Worm (Caenorhabditis elegans) whole organism, early embryonic: ENCODE results near the gene srbc-30.

Source experiments
- B0310.2 ChIP-seq: sonication (generic microtip); optimal IDR thresholded peaks from 2 replicates; lab custom pipeline; 2016; ENCODE audit warnings: mild to moderate bottlenecking, missing genetic modification characterization, missing compliant biosample characterization
- F13C5.2 ChIP-seq: sonication (generic microtip); optimal IDR thresholded peaks from 2 replicates; lab custom pipeline; 2017; ENCODE audit warnings: mild to moderate bottlenecking, missing genetic modification characterization, inconsistent platforms, missing compliant biosample characterization
- aly-1 ChIP-seq: sonication (generic microtip); optimal IDR thresholded peaks from 2 replicates; lab custom pipeline; 2016; ENCODE audit warnings: missing genetic modification characterization, missing compliant biosample characterization
- ama-1 ChIP-seq: fragments of 150-350 bp; optimal IDR thresholded peaks from 2 replicates; lab custom pipeline; 2014
- ceh-13 ChIP-seq: fragments of 200-800 bp; sonication (Bioruptor generic); optimal IDR thresholded peaks from 2 replicates; lab custom pipeline; 2018; ENCODE audit warnings: mild to moderate bottlenecking, missing genetic modification characterization, missing compliant biosample characterization
- ceh-36 ChIP-seq: sonication (generic microtip); optimal IDR thresholded peaks from 2 replicates; lab custom pipeline; 2016; ENCODE audit warnings: missing genetic modification characterization, inconsistent platforms, missing compliant biosample characterization
- ets-7 ChIP-seq: sonication (generic microtip); optimal IDR thresholded peaks from 2 replicates; lab custom pipeline; 2016; ENCODE audit warnings: missing genotype, missing genetic modification characterization, missing compliant biosample characterization
- flt-1 ChIP-seq: fragments of 200-800 bp; sonication (Bioruptor generic); IDR thresholded peaks from 2 replicates; pipeline ENCODE4 v1.3.6; 2022; ENCODE audit warnings: missing genetic modification characterization, missing compliant biosample characterization
- hmbx-1 ChIP-seq: sonication (generic microtip); optimal IDR thresholded peaks from 2 replicates; lab custom pipeline; 2016; ENCODE audit warnings: mild to moderate bottlenecking, missing genetic modification characterization, missing compliant biosample characterization
- hmg-4 ChIP-seq: fragments of 200-800 bp; sonication (Bioruptor generic); optimal IDR thresholded peaks from 2 replicates; lab custom pipeline; 2018; ENCODE audit warnings: mild to moderate bottlenecking, missing genetic modification characterization, missing compliant biosample characterization
- hnd-1 ChIP-seq: sonication (generic microtip); optimal IDR thresholded peaks from 2 replicates; lab custom pipeline; 2016; ENCODE audit warnings: missing genetic modification characterization, missing compliant biosample characterization
- pes-1 ChIP-seq: fragments of 200-800 bp; sonication (Bioruptor generic); IDR thresholded peaks from 2 replicates; pipeline ENCODE4 v1.3.6; 2022; ENCODE audit warnings: missing genetic modification reagents, missing genetic modification characterization, missing compliant biosample characterization
- scrt-1 ChIP-seq: fragments of 200-800 bp; sonication (Bioruptor generic); IDR thresholded peaks from 2 replicates; pipeline ENCODE4 v1.3.6; 2022; ENCODE audit warnings: missing genetic modification characterization, missing compliant biosample characterization
- sea-1 ChIP-seq: fragments of 200-800 bp; sonication (Bioruptor generic); conservative IDR thresholded peaks from 2 replicates; pipeline ENCODE4 v1.3.6; 2022; ENCODE audit warnings: missing genetic modification characterization, missing compliant biosample characterization
- tbx-11 ChIP-seq: fragments of 200-800 bp; sonication (Bioruptor generic); IDR thresholded peaks from 2 replicates; pipeline ENCODE4 v1.3.6; 2022; ENCODE audit warnings: missing genetic modification characterization, missing compliant biosample characterization
- tbx-37 ChIP-seq: fragments of 200-800 bp; sonication (Bioruptor generic); conservative IDR thresholded peaks from 2 replicates; pipeline ENCODE4 v1.3.6; 2022; ENCODE audit warnings: missing genetic modification reagents, missing genetic modification characterization, missing compliant biosample characterization
- tra-4 ChIP-seq: sonication (generic microtip); optimal IDR thresholded peaks from 2 replicates; lab custom pipeline; 2017; ENCODE audit warnings: missing genetic modification characterization, missing compliant biosample characterization

srbc-30 gene

DNA sequence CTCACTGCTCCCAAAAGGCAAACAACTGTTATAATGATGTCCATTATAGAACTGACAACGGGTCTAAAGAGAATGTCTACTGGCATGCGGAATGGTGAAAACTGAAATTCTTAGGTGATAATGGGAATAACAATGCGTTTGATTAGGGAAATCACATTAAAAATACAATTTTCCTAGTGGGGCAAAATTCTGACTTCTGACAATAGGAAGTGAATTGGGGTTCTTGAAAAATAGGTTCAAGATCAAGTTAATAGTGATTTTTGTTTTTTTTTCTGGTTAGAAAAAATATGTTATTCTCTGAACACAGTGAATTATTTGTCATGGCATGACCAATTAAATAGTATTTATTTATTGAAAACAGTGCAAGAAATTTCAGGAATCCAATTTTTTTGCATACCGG, 6.6 kb upstream of the srbc-30 start, which contains the start of gene srbc-32:
TSS of gene srbc-32 (minus strand) at position 101 of the 400 bp plus-strand sequence.
- TF ChIP-seq hmg-4 (GFP tag; lab: Kevin White, UChicago): no peak
- TF ChIP-seq pes-1 (GFP tag; lab: Robert Waterston, UW): no peak
- no peak for TF ChIP-seq ceh-36 (tag; lab: Kevin White, UChicago)
- no peak for TF ChIP-seq flt-1 (GFP tag; lab: Robert Waterston, UW)
- no peak for TF ChIP-seq scrt-1
- no peak for TF ChIP-seq tra-4 (tag; lab: Kevin White, UChicago)
- TF ChIP-seq sea-1 (GFP tag; lab: Robert Waterston, UW): no peak
- no peak for TF ChIP-seq ama-1 (lab: Kevin White, UChicago)
- TF ChIP-seq tbx-37 (GFP tag; lab: Robert Waterston, UW): no peak
- TF ChIP-seq F13C5.2 (tag; lab: Kevin White, UChicago): no peak
- TF ChIP-seq aly-1 (tag; lab: Kevin White, UChicago): no peak
- no peak for TF ChIP-seq ceh-13 (GFP tag; lab: Kevin White, UChicago)

DNA sequence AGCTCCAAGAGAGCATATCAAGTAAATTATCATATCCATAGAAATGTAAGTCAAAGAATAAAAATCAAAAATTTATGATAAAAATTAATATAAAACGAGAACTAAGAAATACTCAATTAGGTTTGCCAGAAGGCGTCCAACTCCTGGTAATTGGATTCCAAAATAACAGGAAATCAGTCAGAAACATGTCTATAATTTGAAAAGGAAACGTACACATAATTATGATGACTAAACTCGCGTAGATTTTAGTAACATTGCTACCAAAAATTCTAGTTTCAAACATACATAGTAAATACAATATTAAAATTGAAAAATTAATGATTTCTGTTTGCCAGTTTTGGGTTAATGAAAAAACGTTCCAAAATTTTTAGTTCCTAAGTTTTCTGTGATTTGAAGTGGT, 4.5 kb upstream of the srbc-30 start, which contains the start of gene srbc-33:
TSS of gene srbc-33 (minus strand) at position 101 of the 400 bp plus-strand sequence.
- TF ChIP-seq F13C5.2 (tag; lab: Kevin White, UChicago) (no peak), B0310.2 (no peak), tbx-37 (GFP tag; lab: Robert Waterston, UW) (no peak), ets-7 (tag; lab: Kevin White, UChicago) (no peak), hmg-4 (GFP tag; lab: Kevin White, UChicago) (no peak), pes-1 (GFP tag; lab: Robert Waterston, UW) (no peak)

DNA sequence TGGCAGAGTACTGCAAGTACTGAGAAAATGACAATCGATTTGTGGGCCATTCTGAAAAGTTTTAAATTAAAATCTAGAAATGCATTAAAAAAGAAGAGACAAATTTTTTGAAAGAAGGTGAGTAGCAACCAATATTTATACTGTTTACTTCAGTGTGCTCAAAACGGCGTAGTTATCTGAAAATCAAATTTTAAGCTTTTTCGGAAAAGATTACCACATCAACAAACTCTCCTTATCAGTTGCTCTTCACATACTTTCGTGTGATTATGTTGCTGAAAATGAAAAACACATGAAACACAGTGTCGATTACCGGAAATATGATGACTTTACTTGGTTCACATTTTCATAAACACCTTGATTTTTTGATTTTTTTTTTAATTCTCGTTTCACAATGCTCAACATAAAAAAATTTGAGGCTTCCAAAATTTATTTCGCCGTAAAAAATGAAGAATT, 2.3 kb upstream of the srbc-30 start, which contains the start of gene lys-7:
TSS of gene lys-7 (minus strand) at position 51 of the 453 bp plus-strand sequence.
- TF ChIP-seq aly-1 (tag; lab: Kevin White, UChicago): no peak
- no peak for TF ChIP-seq tbx-37 (GFP tag; lab: Robert Waterston, UW)
- TF ChIP-seq ceh-36 (tag; lab: Kevin White, UChicago): no peak

DNA sequence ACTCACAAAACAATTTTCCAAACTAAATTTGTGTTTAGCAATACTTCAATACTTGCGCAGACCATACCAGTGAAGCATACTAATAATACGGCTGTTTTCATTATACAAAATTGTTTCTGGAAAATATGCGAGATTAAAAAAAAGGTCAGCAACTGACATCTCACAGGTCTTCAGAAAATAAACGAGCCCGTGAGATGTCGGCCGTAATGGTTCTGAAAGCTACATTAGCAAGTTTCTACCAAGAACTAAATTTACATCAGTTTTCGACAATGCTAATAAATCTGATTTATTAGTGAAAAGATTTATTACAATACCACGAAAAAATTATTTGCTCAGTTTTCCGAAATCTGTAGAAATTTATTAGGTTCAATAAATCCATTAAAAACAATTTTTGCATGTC, 2.8 kb downstream of the srbc-30 start, which contains the start of gene srbc-31:
TSS of gene srbc-31 (minus strand) at position 101 of the 400 bp plus-strand sequence.
- TF ChIP-seq hmbx-1 (tag; lab: Kevin White, UChicago) (no peak), hnd-1 (tag; lab: Kevin White, UChicago) (no peak)

DNA sequence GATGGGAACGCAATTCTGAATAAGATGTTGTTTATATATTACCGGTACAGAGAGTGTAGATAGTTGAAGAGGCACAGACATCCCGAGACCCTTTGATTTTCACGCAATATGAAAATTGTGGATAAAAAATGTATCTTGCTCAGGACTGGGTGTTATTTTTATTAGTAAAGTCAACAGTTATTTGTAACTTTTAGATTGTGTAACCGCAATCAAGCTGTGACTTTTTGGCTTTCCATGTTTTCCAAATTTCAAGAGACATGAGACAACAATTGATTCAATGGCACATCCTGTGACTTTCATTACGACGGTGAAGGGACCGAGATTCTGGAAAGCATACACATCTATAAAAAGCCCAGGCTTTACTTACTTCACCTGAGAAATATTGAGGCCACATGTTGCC, 4.0 kb downstream of the srbc-30 start:
- TF ChIP-seq ceh-13 (GFP tag; lab: Kevin White, UChicago) (no peak), tbx-37 (GFP tag; lab: Robert Waterston, UW) (no peak), hmbx-1 (tag; lab: Kevin White, UChicago) (no peak), ets-7 (tag; lab: Kevin White, UChicago) (no peak), aly-1 (tag; lab: Kevin White, UChicago) (no peak), F13C5.2 (tag; lab: Kevin White, UChicago) (no peak), sea-1 (GFP tag; lab: Robert Waterston, UW) (no peak), tbx-11 (GFP tag; lab: Robert Waterston, UW) (no peak), pes-1 (GFP tag; lab: Robert Waterston, UW) (no peak), B0310.2 (no peak), scrt-1 (no peak), ama-1 (lab: Kevin White, UChicago) (no peak), flt-1 (GFP tag; lab: Robert Waterston, UW) (no peak), hnd-1 (tag; lab: Kevin White, UChicago) (no peak), ceh-36 (tag; lab: Kevin White, UChicago) (no peak), tra-4 (tag; lab: Kevin White, UChicago) (no peak), hmg-4 (GFP tag; lab: Kevin White, UChicago) (no peak)

DNA sequence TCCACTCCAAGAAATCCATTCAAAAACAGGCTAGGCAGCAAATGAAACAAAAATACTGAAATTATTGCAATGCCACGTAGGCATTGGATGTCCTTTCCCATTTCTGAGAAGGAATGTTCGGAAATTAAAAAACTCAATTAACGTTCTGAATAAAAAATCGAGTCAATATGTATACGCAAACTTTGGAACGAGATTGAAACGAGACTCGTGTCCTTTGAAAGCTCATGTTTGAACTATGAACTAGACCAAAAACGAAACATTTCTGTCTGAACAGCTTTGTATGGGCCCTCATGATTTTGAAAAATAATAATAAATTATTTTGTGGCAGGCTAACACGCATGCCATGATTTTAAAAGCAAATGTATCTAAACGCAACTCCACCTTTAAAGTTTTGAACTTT, 5.2 kb downstream of the srbc-30 start, which contains the start of gene oac-2:
TSS of gene oac-2 (minus strand) at position 101 of the 400 bp plus-strand sequence.
- no peak for TF ChIP-seq aly-1 (tag; lab: Kevin White, UChicago)
- no peak for TF ChIP-seq hmg-4 (GFP tag; lab: Kevin White, UChicago)
- TF ChIP-seq ceh-36 (tag; lab: Kevin White, UChicago): no peak
- no peak for TF ChIP-seq tra-4 (tag; lab: Kevin White, UChicago)
- no peak for TF ChIP-seq flt-1 (GFP tag; lab: Robert Waterston, UW)
- TF ChIP-seq tbx-37 (GFP tag; lab: Robert Waterston, UW): no peak
- TF ChIP-seq hnd-1 (tag; lab: Kevin White, UChicago): no peak
- TF ChIP-seq tbx-11 (GFP tag; lab: Robert Waterston, UW): no peak
- no peak for TF ChIP-seq scrt-1
- no peak for TF ChIP-seq sea-1 (GFP tag; lab: Robert Waterston, UW)
- TF ChIP-seq F13C5.2 (tag; lab: Kevin White, UChicago): no peak
- TF ChIP-seq hmbx-1 (tag; lab: Kevin White, UChicago): no peak
- TF ChIP-seq pes-1 (GFP tag; lab: Robert Waterston, UW): no peak
- TF ChIP-seq B0310.2: no peak
- no peak for TF ChIP-seq ets-7 (tag; lab: Kevin White, UChicago)
- TF ChIP-seq ama-1 (lab: Kevin White, UChicago): no peak

DNA sequence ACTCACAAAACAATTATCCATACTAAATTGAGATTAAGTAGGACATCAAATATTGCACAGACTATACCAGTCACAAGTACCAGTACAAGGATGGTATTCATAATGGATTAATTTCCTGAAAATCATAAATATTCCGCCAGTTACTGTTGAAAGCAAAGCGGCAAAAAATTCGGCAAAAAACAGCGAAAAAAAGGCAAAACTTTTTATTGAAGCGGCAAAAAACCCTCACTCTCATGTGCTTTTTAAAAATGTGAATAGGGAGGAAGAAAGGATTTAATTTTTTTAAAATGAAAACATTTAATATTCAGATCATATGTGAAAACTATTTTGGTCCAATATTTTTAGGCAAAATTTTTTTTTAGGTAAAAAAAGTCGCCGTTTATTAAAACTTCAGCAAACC, 9.5 kb downstream of the srbc-30 start, which contains the start of gene srbc-29:
TSS of gene srbc-29 (minus strand) at position 101 of the 400 bp plus-strand sequence.
- TF ChIP-seq sea-1 (GFP tag; lab: Robert Waterston, UW) (no peak), tbx-37 (GFP tag; lab: Robert Waterston, UW) (no peak), tbx-11 (GFP tag; lab: Robert Waterston, UW) (no peak), F13C5.2 (tag; lab: Kevin White, UChicago) (no peak), scrt-1 (no peak), aly-1 (tag; lab: Kevin White, UChicago) (no peak), hmg-4 (GFP tag; lab: Kevin White, UChicago) (no peak), hmbx-1 (tag; lab: Kevin White, UChicago) (no peak), flt-1 (GFP tag; lab: Robert Waterston, UW) (no peak), ets-7 (tag; lab: Kevin White, UChicago) (no peak), ama-1 (lab: Kevin White, UChicago) (no peak), ceh-36 (tag; lab: Kevin White, UChicago) (no peak), hnd-1 (tag; lab: Kevin White, UChicago) (no peak)
